Worm (Caenorhabditis elegans) whole organism, early embryonic: ENCODE measurements around the gene F21H7.2.

Experiments used
- B0310.2 ChIP-seq: sonication (generic microtip); optimal IDR thresholded peaks from 2 replicates; lab custom pipeline; 2016; ENCODE audit warnings: mild to moderate bottlenecking, missing genetic modification characterization, missing compliant biosample characterization
- F13C5.2 ChIP-seq: sonication (generic microtip); optimal IDR thresholded peaks from 2 replicates; lab custom pipeline; 2017; ENCODE audit warnings: mild to moderate bottlenecking, missing genetic modification characterization, inconsistent platforms, missing compliant biosample characterization
- aly-1 ChIP-seq: sonication (generic microtip); optimal IDR thresholded peaks from 2 replicates; lab custom pipeline; 2016; ENCODE audit warnings: missing genetic modification characterization, missing compliant biosample characterization
- ama-1 ChIP-seq: fragments of 150-350 bp; optimal IDR thresholded peaks from 2 replicates; lab custom pipeline; 2014
- ceh-13 ChIP-seq: fragments of 200-800 bp; sonication (Bioruptor generic); optimal IDR thresholded peaks from 2 replicates; lab custom pipeline; 2018; ENCODE audit warnings: mild to moderate bottlenecking, missing genetic modification characterization, missing compliant biosample characterization
- ceh-36 ChIP-seq: sonication (generic microtip); optimal IDR thresholded peaks from 2 replicates; lab custom pipeline; 2016; ENCODE audit warnings: missing genetic modification characterization, inconsistent platforms, missing compliant biosample characterization
- ets-7 ChIP-seq: sonication (generic microtip); optimal IDR thresholded peaks from 2 replicates; lab custom pipeline; 2016; ENCODE audit warnings: missing genotype, missing genetic modification characterization, missing compliant biosample characterization
- flt-1 ChIP-seq: fragments of 200-800 bp; sonication (Bioruptor generic); IDR thresholded peaks from 2 replicates; pipeline ENCODE4 v1.3.6; 2022; ENCODE audit warnings: missing genetic modification characterization, missing compliant biosample characterization
- hmbx-1 ChIP-seq: sonication (generic microtip); optimal IDR thresholded peaks from 2 replicates; lab custom pipeline; 2016; ENCODE audit warnings: mild to moderate bottlenecking, missing genetic modification characterization, missing compliant biosample characterization
- hmg-4 ChIP-seq: fragments of 200-800 bp; sonication (Bioruptor generic); optimal IDR thresholded peaks from 2 replicates; lab custom pipeline; 2018; ENCODE audit warnings: mild to moderate bottlenecking, missing genetic modification characterization, missing compliant biosample characterization
- hnd-1 ChIP-seq: sonication (generic microtip); optimal IDR thresholded peaks from 2 replicates; lab custom pipeline; 2016; ENCODE audit warnings: missing genetic modification characterization, missing compliant biosample characterization
- pes-1 ChIP-seq: fragments of 200-800 bp; sonication (Bioruptor generic); IDR thresholded peaks from 2 replicates; pipeline ENCODE4 v1.3.6; 2022; ENCODE audit warnings: missing genetic modification reagents, missing genetic modification characterization, missing compliant biosample characterization
- scrt-1 ChIP-seq: fragments of 200-800 bp; sonication (Bioruptor generic); IDR thresholded peaks from 2 replicates; pipeline ENCODE4 v1.3.6; 2022; ENCODE audit warnings: missing genetic modification characterization, missing compliant biosample characterization
- sea-1 ChIP-seq: fragments of 200-800 bp; sonication (Bioruptor generic); conservative IDR thresholded peaks from 2 replicates; pipeline ENCODE4 v1.3.6; 2022; ENCODE audit warnings: missing genetic modification characterization, missing compliant biosample characterization
- tbx-11 ChIP-seq: fragments of 200-800 bp; sonication (Bioruptor generic); IDR thresholded peaks from 2 replicates; pipeline ENCODE4 v1.3.6; 2022; ENCODE audit warnings: missing genetic modification characterization, missing compliant biosample characterization
- tbx-37 ChIP-seq: fragments of 200-800 bp; sonication (Bioruptor generic); conservative IDR thresholded peaks from 2 replicates; pipeline ENCODE4 v1.3.6; 2022; ENCODE audit warnings: missing genetic modification reagents, missing genetic modification characterization, missing compliant biosample characterization
- tra-4 ChIP-seq: sonication (generic microtip); optimal IDR thresholded peaks from 2 replicates; lab custom pipeline; 2017; ENCODE audit warnings: missing genetic modification characterization, missing compliant biosample characterization

Gene F21H7.2

ce11 chrV:16229896-16230295 is at the start of gene F21H7.2, which contains the start of gene F21H7.12:
TSS of gene F21H7.2 (minus strand) at chrV:16229996.
TSS of gene F21H7.12 (plus strand) at chrV:16230165.
- TF ChIP-seq pes-1 (GFP tag; lab: Robert Waterston, UW) (no peak), tbx-37 (GFP tag; lab: Robert Waterston, UW) (no peak)

ce11 chrV:16277918-16278317 is 48.1 kb upstream of the F21H7.2 start, which contains the start of gene cyp-37B1:
TSS of gene cyp-37B1 (plus strand) at chrV:16278116.
- TF ChIP-seq tbx-11 (GFP tag; lab: Robert Waterston, UW) (no peak), pes-1 (GFP tag; lab: Robert Waterston, UW) (no peak), scrt-1 (GFP tag; lab: Robert Waterston, UW) (no peak), flt-1 (GFP tag; lab: Robert Waterston, UW) (no peak), tra-4 (tag; lab: Kevin White, UChicago) (no peak), tbx-37 (GFP tag; lab: Robert Waterston, UW) (no peak), hnd-1 (tag; lab: Kevin White, UChicago) (no peak), B0310.2 (no peak), ceh-13 (GFP tag; lab: Kevin White, UChicago) (no peak), ets-7 (tag; lab: Kevin White, UChicago) (no peak), ama-1 (lab: Kevin White, UChicago) (no peak), hmbx-1 (tag; lab: Kevin White, UChicago) (no peak), hmg-4 (GFP tag; lab: Kevin White, UChicago) (no peak), aly-1 (tag; lab: Kevin White, UChicago) (no peak), sea-1 (GFP tag; lab: Robert Waterston, UW) (no peak)

ce11 chrV:16275347-16275746 is 45.6 kb upstream of the F21H7.2 start, which contains the start of gene pacl-1:
TSS of gene pacl-1 (minus strand) at chrV:16275447.
- TF ChIP-seq tra-4 (tag; lab: Kevin White, UChicago) (no peak), F13C5.2 (tag; lab: Kevin White, UChicago) (no peak), scrt-1 (GFP tag; lab: Robert Waterston, UW) (no peak), tbx-37 (GFP tag; lab: Robert Waterston, UW) (no peak), ets-7 (tag; lab: Kevin White, UChicago) (no peak), B0310.2 (no peak), ama-1 (lab: Kevin White, UChicago) (no peak)

ce11 chrV:16271121-16271520 is 41.3 kb upstream of the F21H7.2 start, which contains the start of gene T13F3.6:
TSS of gene T13F3.6 (minus strand) at chrV:16271221.
- TF ChIP-seq pes-1 (GFP tag; lab: Robert Waterston, UW) (no peak), B0310.2 (no peak), ama-1 (lab: Kevin White, UChicago) (no peak), tbx-37 (GFP tag; lab: Robert Waterston, UW) (no peak), hmbx-1 (tag; lab: Kevin White, UChicago) (no peak), ceh-13 (GFP tag; lab: Kevin White, UChicago) (no peak), ceh-36 (tag; lab: Kevin White, UChicago) (no peak)

ce11 chrV:16269556-16269955 is 39.8 kb upstream of the F21H7.2 start, which contains the start of the genes fbxa-2 and T13F3.8:
TSS of gene fbxa-2 (minus strand) at chrV:16269656.
TSS of gene T13F3.8 (plus strand) at chrV:16269800.
- TF ChIP-seq ets-7 (tag; lab: Kevin White, UChicago) (no peak), tbx-37 (GFP tag; lab: Robert Waterston, UW) (no peak), hnd-1 (tag; lab: Kevin White, UChicago) (no peak), hmbx-1 (tag; lab: Kevin White, UChicago) (no peak), flt-1 (GFP tag; lab: Robert Waterston, UW) (no peak), ceh-13 (GFP tag; lab: Kevin White, UChicago) (no peak), F13C5.2 (tag; lab: Kevin White, UChicago) (no peak), tbx-11 (GFP tag; lab: Robert Waterston, UW) (no peak), sea-1 (GFP tag; lab: Robert Waterston, UW) (no peak), tra-4 (tag; lab: Kevin White, UChicago) (no peak), ama-1 (lab: Kevin White, UChicago) (no peak), scrt-1 (GFP tag; lab: Robert Waterston, UW) (no peak), ceh-36 (tag; lab: Kevin White, UChicago) (no peak), B0310.2 (no peak), hmg-4 (GFP tag; lab: Kevin White, UChicago) (no peak), pes-1 (GFP tag; lab: Robert Waterston, UW) (no peak), aly-1 (tag; lab: Kevin White, UChicago) (no peak)

ce11 chrV:16266514-16266913 is 36.7 kb upstream of the F21H7.2 start, which contains the start of gene T13F3.4:
TSS of gene T13F3.4 (minus strand) at chrV:16266614.
- TF ChIP-seq tra-4 (tag; lab: Kevin White, UChicago), result no peak

ce11 chrV:16259684-16260083 is 29.9 kb upstream of the F21H7.2 start, which contains the start of gene nhr-127:
TSS of gene nhr-127 (plus strand) at chrV:16259984.
- TF ChIP-seq aly-1 (tag; lab: Kevin White, UChicago) (no peak), sea-1 (GFP tag; lab: Robert Waterston, UW) (no peak), ets-7 (tag; lab: Kevin White, UChicago) (no peak), B0310.2 (no peak), scrt-1 (GFP tag; lab: Robert Waterston, UW) (no peak), tbx-37 (GFP tag; lab: Robert Waterston, UW) (no peak), pes-1 (GFP tag; lab: Robert Waterston, UW) (no peak), flt-1 (GFP tag; lab: Robert Waterston, UW) (no peak), ceh-13 (GFP tag; lab: Kevin White, UChicago) (no peak), ceh-36 (tag; lab: Kevin White, UChicago) (no peak), F13C5.2 (tag; lab: Kevin White, UChicago) (no peak), hmg-4 (GFP tag; lab: Kevin White, UChicago) (no peak), ama-1 (lab: Kevin White, UChicago) (no peak), hmbx-1 (tag; lab: Kevin White, UChicago) (no peak)
